Worm (Caenorhabditis elegans): ENCODE measurements around the gene Y48B6A.13.
A peak's percentile ranks its signal among the peaks of the same experiment; 100 is the strongest.

- TF ChIP-seq ama-1 (optimal IDR thresholded peaks at IDR 0.05) (no peak), ceh-82 (tag; optimal IDR thresholded peaks at IDR 0.05) (no peak), unc-62 (GFP tag; optimal IDR thresholded peaks at IDR 0.05) (no peak), ZK546.5 (tag; optimal IDR thresholded peaks at IDR 0.05) (no peak), nhr-11 (tag; optimal IDR thresholded peaks at IDR 0.05) (no peak), lin-39 (tag; optimal IDR thresholded peaks at IDR 0.05) (no peak), elt-2 (tag; optimal IDR thresholded peaks at IDR 0.05) (peak; percentile 69), nhr-237 (tag; optimal IDR thresholded peaks at IDR 0.05) (no peak), zag-1 (tag; optimal IDR thresholded peaks at IDR 0.05) (no peak), pha-4 (tag; optimal IDR thresholded peaks at IDR 0.05) (peak; percentile 42)
Measured at ce11 chrII:14247748-14248502, 21.9 kb upstream of the Y48B6A.13 start.
